Worm (Caenorhabditis elegans): ENCODE results near the gene Y39B6A.69.

Y39B6A.69 gene

ce11 chrV:19120743-19121642, 31.2 kb downstream of the Y39B6A.69 start:
- no peak for TF ChIP-seq egl-27 (tag; optimal IDR thresholded peaks at IDR 0.05)
- no peak for TF ChIP-seq rnt-1 (tag; optimal IDR thresholded peaks at IDR 0.05)
- no peak for TF ChIP-seq nhr-237 (tag; optimal IDR thresholded peaks at IDR 0.05)
- TF ChIP-seq nhr-71 (tag; optimal IDR thresholded peaks at IDR 0.05) = no peak
- TF ChIP-seq pax-3 (tag; optimal IDR thresholded peaks at IDR 0.05) = no peak
- TF ChIP-seq dsc-1 (tag; optimal IDR thresholded peaks at IDR 0.05) = no peak
- TF ChIP-seq C34B4.2 (tag; optimal IDR thresholded peaks at IDR 0.05) = no peak

ce11 chrV:19119260-19119659, 33.0 kb downstream of the Y39B6A.69 start, which contains the start of gene Y39B6A.13:
Y39B6A.13 (minus strand) TSS chrV:19119425.
- TF ChIP-seq ets-5 (GFP tag; IDR thresholded peaks at IDR 0.05) (no peak), elt-2 (tag; optimal IDR thresholded peaks at IDR 0.05) (no peak), vab-15 (tag; optimal IDR thresholded peaks at IDR 0.05) (no peak), elt-3 (tag; optimal IDR thresholded peaks at IDR 0.05) (peak in 1 of 6 experiments; percentile 7), ztf-4 (tag; optimal IDR thresholded peaks at IDR 0.05) (no peak), aha-1 (tag; optimal IDR thresholded peaks at IDR 0.05) (no peak), nhr-20 (tag; optimal IDR thresholded peaks at IDR 0.05) (peak; percentile 13), nhr-47 (tag; optimal IDR thresholded peaks at IDR 0.05) (peak; percentile 64), pax-3 (tag; optimal IDR thresholded peaks at IDR 0.05) (no peak), isw-1 (GFP tag; IDR thresholded peaks at IDR 0.05) (peak; percentile 20; the same call in 1 of the 2 replicates), unc-30 (tag; optimal IDR thresholded peaks at IDR 0.05) (no peak), mep-1 (tag; optimal IDR thresholded peaks at IDR 0.05) (peak; percentile 9), ceh-82 (tag; optimal IDR thresholded peaks at IDR 0.05) (peak in 2 of 3 experiments; percentile 23 to 39), lsy-2 (tag; optimal IDR thresholded peaks at IDR 0.05) (peak; percentile 52 to 58), ama-1 (optimal IDR thresholded peaks at IDR 0.05) (no peak), xbp-1 (tag; optimal IDR thresholded peaks at IDR 0.05) (peak; percentile 42), unc-98 (GFP tag; IDR thresholded peaks at IDR 0.05) (no peak), nhr-19 (GFP tag; conservative IDR thresholded peaks at IDR 0.05) (peak; percentile 48; the same call in 1 of the 2 replicates), C34B4.2 (tag; optimal IDR thresholded peaks at IDR 0.05) (no peak), egl-13 (tag; optimal IDR thresholded peaks at IDR 0.05) (no peak), dpl-1 (GFP tag; optimal IDR thresholded peaks at IDR 0.05) (peak; percentile 78 to 89 (median 88)), fkh-4 (tag; optimal IDR thresholded peaks at IDR 0.05; ENCODE audit: borderline replicate concordance) (no peak), snu-23 (GFP tag; optimal IDR thresholded peaks at IDR 0.05) (peak; percentile 64), ceh-8 (GFP tag; optimal IDR thresholded peaks at IDR 0.05) (no peak), F16B12.6 (tag; optimal IDR thresholded peaks at IDR 0.05) (peak; percentile 8), swsn-7 (tag; optimal IDR thresholded peaks at IDR 0.05) (peak; percentile 48), fos-1 (tag; optimal IDR thresholded peaks at IDR 0.05) (no peak), tbx-2 (tag; optimal IDR thresholded peaks at IDR 0.05) (peak; percentile 40), nhr-85 (tag) (peak; percentile 33), mdl-1 (tag; optimal IDR thresholded peaks at IDR 0.05) (no peak), unc-130 (tag; optimal IDR thresholded peaks at IDR 0.05) (no peak), egl-27 (tag; optimal IDR thresholded peaks at IDR 0.05) (no peak), ceh-90 (tag; optimal IDR thresholded peaks at IDR 0.05) (no peak), mef-2 (tag; optimal IDR thresholded peaks at IDR 0.05) (no peak), pag-3 (tag; optimal IDR thresholded peaks at IDR 0.05; ENCODE audit: borderline replicate concordance, insufficient read depth) (no peak), ztf-11 (tag; optimal IDR thresholded peaks at IDR 0.05) (no peak), C16A3.4 (tag; optimal IDR thresholded peaks at IDR 0.05) (peak; percentile 41), jun-1 (tag; optimal IDR thresholded peaks at IDR 0.05) (no peak), lin-35 (GFP tag; optimal IDR thresholded peaks at IDR 0.05) (peak; percentile 77 to 88), unc-86 (tag; optimal IDR thresholded peaks at IDR 0.05) (peak; percentile 12), fkh-8 (tag; optimal IDR thresholded peaks at IDR 0.05) (peak; percentile 27), rnt-1 (tag; optimal IDR thresholded peaks at IDR 0.05) (peak; percentile 42), efl-1 (optimal IDR thresholded peaks at IDR 0.05) (peak; percentile 41 to 89), efl-1 (GFP tag; optimal IDR thresholded peaks at IDR 0.05 in 1 of 2) (peak; percentile 89 to 99), nhr-84 (tag; optimal IDR thresholded peaks at IDR 0.05) (no peak), ces-1 (GFP tag; optimal IDR thresholded peaks at IDR 0.05) (no peak)

Measured in whole organism, L1 larva.